Worm (Caenorhabditis elegans) whole organism, midembryonic: ENCODE results near the gene cdh-1.
A peak's percentile ranks its signal among the peaks of the same experiment; 100 is the strongest.

ENCODE experiments used
- T22C8.4 ChIP-seq: fragments of 200-800 bp; sonication (Bioruptor generic); IDR thresholded peaks from 2 replicates; pipeline ENCODE4 v1.3.6; 2022; ENCODE audit warnings: missing genetic modification characterization, missing compliant biosample characterization
- cog-1 ChIP-seq: sonication (generic microtip); optimal IDR thresholded peaks from 2 replicates; lab custom pipeline; 2016; ENCODE audit warnings: missing genetic modification characterization, missing compliant biosample characterization
- flt-1 ChIP-seq: fragments of 200-800 bp; sonication (Bioruptor generic); IDR thresholded peaks from 2 replicates; pipeline ENCODE4 v1.3.6; 2022; ENCODE audit warnings: missing genetic modification characterization, missing compliant biosample characterization
- klf-2 ChIP-seq: fragments of 200-800 bp; sonication (Bioruptor generic); conservative IDR thresholded peaks from 2 replicates; pipeline ENCODE4 v1.3.6; 2022; ENCODE audit warnings: missing genetic modification reagents, missing genetic modification characterization, missing compliant biosample characterization
- med-1 ChIP-seq: sonication (generic microtip); optimal IDR thresholded peaks from 2 replicates; lab custom pipeline; 2017; ENCODE audit warnings: missing genetic modification characterization, mild to moderate bottlenecking, missing compliant biosample characterization, antibody characterized with exemption, missing genetic modification reagents; ENCODE audit not compliant: insufficient read depth
- ref-1 ChIP-seq: fragments of 200-800 bp; sonication (Bioruptor generic); conservative IDR thresholded peaks from 2 replicates; pipeline ENCODE4 v1.3.6; 2022; ENCODE audit warnings: missing genetic modification reagents, missing genetic modification characterization, missing compliant biosample characterization
- tab-1 ChIP-seq: fragments of 200-800 bp; sonication (Bioruptor generic); IDR thresholded peaks from 2 replicates; pipeline ENCODE4 v1.3.6; 2022; ENCODE audit warnings: missing genetic modification characterization, missing compliant biosample characterization
- ztf-23 ChIP-seq: fragments of 200-800 bp; sonication (Bioruptor generic); IDR thresholded peaks from 2 replicates; pipeline ENCODE4 v1.3.6; 2022; ENCODE audit warnings: missing genetic modification reagents, missing genetic modification characterization, missing compliant biosample characterization
- ztf-29 ChIP-seq: fragments of 200-800 bp; sonication (Bioruptor generic); IDR thresholded peaks from 2 replicates; pipeline ENCODE4 v1.3.6; 2022; ENCODE audit warnings: missing genetic modification reagents, missing genetic modification characterization, missing compliant biosample characterization

The cdh-1 gene

ce11 chrIII:2946101-2946500 lies 35.4 kb downstream of the cdh-1 start, which contains the start of gene H05C05.4:
H05C05.4 (minus strand) TSS chrIII:2946201.
- TF ChIP-seq tab-1 (GFP tag; lab: Robert Waterston, UW) (no peak), cog-1 (tag; lab: Kevin White, UChicago) (no peak), med-1 (GFP tag; lab: Kevin White, UChicago) (no peak), ztf-23 (GFP tag; lab: Robert Waterston, UW) (no peak), ztf-29 (no peak), ref-1 (no peak), T22C8.4 (GFP tag; lab: Robert Waterston, UW) (no peak), flt-1 (GFP tag; lab: Robert Waterston, UW) (no peak), klf-2 (GFP tag; lab: Robert Waterston, UW) (no peak)

- TF ChIP-seq ztf-29 (no peak), ztf-23 (GFP tag; lab: Robert Waterston, UW) (no peak), med-1 (GFP tag; lab: Kevin White, UChicago) (no peak), T22C8.4 (GFP tag; lab: Robert Waterston, UW) (no peak), tab-1 (GFP tag; lab: Robert Waterston, UW) (no peak), flt-1 (GFP tag; lab: Robert Waterston, UW) (no peak), klf-2 (GFP tag; lab: Robert Waterston, UW) (no peak), cog-1 (tag; lab: Kevin White, UChicago) (no peak), ref-1 (no peak)
These were observed 36.0 kb downstream of the cdh-1 start, which contains the start of gene H05C05.1 for ce11 chrIII:2946626-2947168. H05C05.1 (plus strand) TSS chrIII:2947118.

ce11 chrIII:2947251-2947650 lies 36.5 kb downstream of the cdh-1 start:
- no peak for TF ChIP-seq tab-1 (GFP tag; lab: Robert Waterston, UW)
- TF ChIP-seq klf-2 (GFP tag; lab: Robert Waterston, UW), result no peak

- TF ChIP-seq med-1 (GFP tag; lab: Kevin White, UChicago), result no peak
- TF ChIP-seq ztf-29, result no peak
- TF ChIP-seq ref-1, result no peak
- TF ChIP-seq flt-1 (GFP tag; lab: Robert Waterston, UW), result no peak
- TF ChIP-seq klf-2 (GFP tag; lab: Robert Waterston, UW), result no peak
- TF ChIP-seq T22C8.4 (GFP tag; lab: Robert Waterston, UW), result no peak
- no peak for TF ChIP-seq tab-1 (GFP tag; lab: Robert Waterston, UW)
These were observed 37.7 kb downstream of the cdh-1 start for ce11 chrIII:2948310-2948961.

- no peak for TF ChIP-seq ztf-23 (GFP tag; lab: Robert Waterston, UW)
- no peak for TF ChIP-seq flt-1 (GFP tag; lab: Robert Waterston, UW)
- TF ChIP-seq ref-1, result no peak
- TF ChIP-seq med-1 (GFP tag; lab: Kevin White, UChicago), result no peak
- no peak for TF ChIP-seq T22C8.4 (GFP tag; lab: Robert Waterston, UW)
- TF ChIP-seq klf-2 (GFP tag; lab: Robert Waterston, UW), result no peak
- no peak for TF ChIP-seq ztf-29
- TF ChIP-seq cog-1 (tag; lab: Kevin White, UChicago), result no peak
- no peak for TF ChIP-seq tab-1 (GFP tag; lab: Robert Waterston, UW)
These were observed 41.7 kb downstream of the cdh-1 start for ce11 chrIII:2952437-2952836.

ce11 chrIII:2960740-2961361 lies 50.1 kb downstream of the cdh-1 start:
- peak; percentile 98 for TF ChIP-seq T22C8.4 (GFP tag; lab: Robert Waterston, UW)

- TF ChIP-seq T22C8.4 (GFP tag; lab: Robert Waterston, UW) (peak; percentile 72), med-1 (GFP tag; lab: Kevin White, UChicago) (no peak)
These were observed 51.1 kb downstream of the cdh-1 start for ce11 chrIII:2961840-2962239.

- peak; percentile 91 for TF ChIP-seq T22C8.4 (GFP tag; lab: Robert Waterston, UW)
These were observed 52.3 kb downstream of the cdh-1 start for ce11 chrIII:2962878-2963540.

ce11 chrIII:2965534-2965933 lies 54.8 kb downstream of the cdh-1 start, which contains the start of gene H05C05.2:
H05C05.2 (minus strand) TSS chrIII:2965634.
- TF ChIP-seq tab-1 (GFP tag; lab: Robert Waterston, UW) (no peak), ref-1 (no peak), ztf-29 (no peak), T22C8.4 (GFP tag; lab: Robert Waterston, UW) (no peak), flt-1 (GFP tag; lab: Robert Waterston, UW) (no peak), klf-2 (GFP tag; lab: Robert Waterston, UW) (no peak), med-1 (GFP tag; lab: Kevin White, UChicago) (no peak), cog-1 (tag; lab: Kevin White, UChicago) (no peak), ztf-23 (GFP tag; lab: Robert Waterston, UW) (no peak)

ce11 chrIII:2966462-2966861 lies 55.8 kb downstream of the cdh-1 start:
- TF ChIP-seq klf-2 (GFP tag; lab: Robert Waterston, UW), result no peak
- TF ChIP-seq ztf-29, result peak; percentile 66
- peak; percentile 47 for TF ChIP-seq cog-1 (tag; lab: Kevin White, UChicago)
- TF ChIP-seq ztf-23 (GFP tag; lab: Robert Waterston, UW), result no peak
- no peak for TF ChIP-seq med-1 (GFP tag; lab: Kevin White, UChicago)
- peak; percentile 69 for TF ChIP-seq flt-1 (GFP tag; lab: Robert Waterston, UW)
- TF ChIP-seq ref-1, result no peak
- no peak for TF ChIP-seq tab-1 (GFP tag; lab: Robert Waterston, UW)
- peak; percentile 59 for TF ChIP-seq T22C8.4 (GFP tag; lab: Robert Waterston, UW)
